Worm (Caenorhabditis elegans): Measurements from ENCODE around the gene ZC513.14.
A peak's percentile ranks its signal among the peaks of the same experiment; 100 is the strongest.

Gene ZC513.14

ce11 chrV:8051851-8052250 is 16.0 kb upstream of the ZC513.14 start, which contains the start of gene sth-1:
Gene sth-1, plus strand, starts transcription at chrV:8052151.
- TF ChIP-seq egl-27 (tag; optimal IDR thresholded peaks at IDR 0.05) (no peak), nhr-6 (tag; optimal IDR thresholded peaks at IDR 0.05) (no peak), gmeb-1 (tag; optimal IDR thresholded peaks at IDR 0.05) (no peak), nhr-25 (tag; optimal IDR thresholded peaks at IDR 0.05) (no peak)

ce11 chrV:8050811-8051210 is 15.0 kb upstream of the ZC513.14 start, which contains the start of gene col-43:
Gene col-43, minus strand, starts transcription at chrV:8050911.
- TF ChIP-seq elt-3 (tag; optimal IDR thresholded peaks at IDR 0.05) = no peak
- TF ChIP-seq zag-1 (tag; optimal IDR thresholded peaks at IDR 0.05) = no peak
- no peak for TF ChIP-seq mbf-1 (tag; optimal IDR thresholded peaks at IDR 0.05)

ce11 chrV:8050059-8050677 is 14.3 kb upstream of the ZC513.14 start:
- no peak for TF ChIP-seq R02D3.7 (tag; optimal IDR thresholded peaks at IDR 0.05)
- TF ChIP-seq aly-2 (tag; optimal IDR thresholded peaks at IDR 0.05) = no peak
- TF ChIP-seq snpc-4 (tag; optimal IDR thresholded peaks at IDR 0.05) = no peak
- no peak for TF ChIP-seq crh-2 (tag; optimal IDR thresholded peaks at IDR 0.05)
- TF ChIP-seq ztf-1 (GFP tag; conservative IDR thresholded peaks at IDR 0.05) = no peak
- no peak for TF ChIP-seq ztf-4 (tag; optimal IDR thresholded peaks at IDR 0.05)
- TF ChIP-seq ama-1 (optimal IDR thresholded peaks at IDR 0.05) = no peak
- TF ChIP-seq mab-5 (tag; optimal IDR thresholded peaks at IDR 0.05) = no peak

- no peak for TF ChIP-seq blmp-1 (tag; optimal IDR thresholded peaks at IDR 0.05; ENCODE audit: insufficient read depth)
- TF ChIP-seq lsy-2 (tag; optimal IDR thresholded peaks at IDR 0.05) = no peak
- no peak for TF ChIP-seq elt-3 (tag; optimal IDR thresholded peaks at IDR 0.05)
- no peak for TF ChIP-seq unc-39 (tag; optimal IDR thresholded peaks at IDR 0.05)
- TF ChIP-seq C34F6.9 (tag; optimal IDR thresholded peaks at IDR 0.05) = no peak
- no peak for TF ChIP-seq ztf-4 (tag; optimal IDR thresholded peaks at IDR 0.05)
- TF ChIP-seq elt-1 (tag; optimal IDR thresholded peaks at IDR 0.05) = no peak
Measured at ce11 chrV:8046706-8047105, 10.9 kb upstream of the ZC513.14 start, which contains the start of gene ZC513.3. Gene ZC513.3, plus strand, starts transcription at chrV:8047006.

- TF ChIP-seq lin-39 (tag; optimal IDR thresholded peaks at IDR 0.05) = no peak
- TF ChIP-seq ZK546.5 (tag; optimal IDR thresholded peaks at IDR 0.05) = no peak
- TF ChIP-seq sma-9 (GFP tag; optimal IDR thresholded peaks at IDR 0.05) = peak; percentile 15
- no peak for TF ChIP-seq sma-9 (tag; optimal IDR thresholded peaks at IDR 0.05)
- TF ChIP-seq nhr-6 (tag; optimal IDR thresholded peaks at IDR 0.05) = no peak
- TF ChIP-seq elt-3 (tag; optimal IDR thresholded peaks at IDR 0.05) = no peak
- TF ChIP-seq crh-2 (tag; optimal IDR thresholded peaks at IDR 0.05) = peak; percentile 4
- TF ChIP-seq nhr-21 (tag; optimal IDR thresholded peaks at IDR 0.05) = peak; percentile 44
- no peak for TF ChIP-seq nhr-12 (tag; optimal IDR thresholded peaks at IDR 0.05)
- no peak for TF ChIP-seq C34F6.9 (tag; optimal IDR thresholded peaks at IDR 0.05)
- peak; percentile 71 for TF ChIP-seq nhr-25 (tag; optimal IDR thresholded peaks at IDR 0.05)
- no peak for TF ChIP-seq nhr-23 (tag; optimal IDR thresholded peaks at IDR 0.05)
- no peak for TF ChIP-seq gmeb-1 (tag; optimal IDR thresholded peaks at IDR 0.05)
- peak; percentile 40 for TF ChIP-seq egl-27 (tag; optimal IDR thresholded peaks at IDR 0.05)
- TF ChIP-seq ztf-4 (tag; optimal IDR thresholded peaks at IDR 0.05) = no peak
- TF ChIP-seq peb-1 (tag; optimal IDR thresholded peaks at IDR 0.05) = no peak
- no peak for TF ChIP-seq fos-1 (tag; optimal IDR thresholded peaks at IDR 0.05)
- no peak for TF ChIP-seq lin-11 (tag; optimal IDR thresholded peaks at IDR 0.05)
- TF ChIP-seq ama-1 (optimal IDR thresholded peaks at IDR 0.05) = no peak
- TF ChIP-seq dmd-4 (tag; optimal IDR thresholded peaks at IDR 0.05) = no peak
- no peak for TF ChIP-seq sem-4 (tag; optimal IDR thresholded peaks at IDR 0.05)
- TF ChIP-seq sma-3 (GFP tag; optimal IDR thresholded peaks at IDR 0.05) = peak; percentile 21
- no peak for TF ChIP-seq unc-62 (GFP tag; optimal IDR thresholded peaks at IDR 0.05)
- no peak for TF ChIP-seq nhr-10 (tag; optimal IDR thresholded peaks at IDR 0.05)
- no peak for TF ChIP-seq nhr-77 (tag; optimal IDR thresholded peaks at IDR 0.05)
- no peak for TF ChIP-seq nhr-237 (tag; optimal IDR thresholded peaks at IDR 0.05)
- no peak for TF ChIP-seq nhr-11 (tag; optimal IDR thresholded peaks at IDR 0.05)
- no peak for TF ChIP-seq elt-1 (tag; optimal IDR thresholded peaks at IDR 0.05)
- TF ChIP-seq lsy-2 (tag; optimal IDR thresholded peaks at IDR 0.05) = no peak
- peak; percentile 81 for TF ChIP-seq ceh-16 (tag; optimal IDR thresholded peaks at IDR 0.05)
- no peak for TF ChIP-seq mdl-1 (tag; optimal IDR thresholded peaks at IDR 0.05)
Measured at ce11 chrV:8044957-8045356, 9.1 kb upstream of the ZC513.14 start.
